Worm (Caenorhabditis elegans) whole organism, L3 larva: ENCODE measurements around the gene cutl-12.

Experiments used
- ama-1 ChIP-seq: fragments of 150-350 bp; optimal IDR thresholded peaks from 2 replicates; lab custom pipeline; 2018
- elt-1 ChIP-seq: fragments of 150-350 bp; optimal IDR thresholded peaks from 2 replicates; lab custom pipeline; 2014; ENCODE audit warnings: missing biosample characterization, missing genetic modification characterization
- fkh-10 ChIP-seq: sonication (generic microtip); optimal IDR thresholded peaks from 2 replicates; lab custom pipeline; 2017; ENCODE audit warnings: missing biosample characterization, missing genetic modification reagents, missing genetic modification characterization
- lin-39 ChIP-seq: fragments of 150-350 bp; optimal IDR thresholded peaks from 2 replicates; lab custom pipeline; 2018; ENCODE audit warnings: missing biosample characterization, missing genetic modification reagents, missing genetic modification characterization
- nfya-1 ChIP-seq: sonication (generic microtip); optimal IDR thresholded peaks from 2 replicates; lab custom pipeline; 2017; ENCODE audit warnings: missing genetic modification characterization, mild to moderate bottlenecking, missing compliant biosample characterization, antibody characterized with exemption, moderate library complexity; ENCODE audit not compliant: insufficient read depth
- nhr-23 ChIP-seq: fragments of 150-350 bp; optimal IDR thresholded peaks from 2 replicates; lab custom pipeline; 2014; ENCODE audit warnings: missing biosample characterization, missing genetic modification reagents, missing genetic modification characterization
- tbx-2 ChIP-seq: sonication (generic microtip); optimal IDR thresholded peaks from 2 replicates; lab custom pipeline; 2016; ENCODE audit warnings: mild to moderate bottlenecking, missing genetic modification characterization, missing compliant biosample characterization
- unc-62 ChIP-seq: fragments of 150-350 bp; sonication (generic microtip); optimal IDR thresholded peaks from 4 replicates; lab custom pipeline; 2014; ENCODE audit warnings: missing biosample characterization, missing genetic modification reagents, missing genetic modification characterization
- ztf-4 ChIP-seq: fragments of 150-350 bp; optimal IDR thresholded peaks from 2 replicates; lab custom pipeline; 2014; ENCODE audit warnings: missing biosample characterization, missing genetic modification characterization

DNA sequence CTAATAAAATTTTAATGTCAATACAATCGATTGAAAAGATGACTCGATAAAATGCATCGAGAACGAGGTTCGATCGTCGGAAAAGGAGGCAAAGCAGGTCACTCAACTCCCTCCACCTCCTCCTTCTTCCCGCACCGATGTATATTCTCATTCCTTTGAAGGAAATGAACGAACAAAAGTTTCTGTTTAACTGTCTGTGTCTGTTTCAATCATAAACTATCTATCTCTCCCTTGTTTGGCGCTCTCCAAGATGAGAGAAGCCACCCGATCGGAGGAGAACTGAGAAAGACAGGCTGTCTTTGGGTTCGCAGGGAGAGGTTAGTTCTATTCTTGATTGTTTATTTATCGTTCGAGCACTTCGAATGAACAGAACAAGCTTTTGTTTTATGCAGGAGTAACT, 6.8 kb upstream of the cutl-12 start, which contains the start of gene D2085.7:
- no peak for TF ChIP-seq ztf-4 (tag; lab: Kevin White, UChicago)
- no peak for TF ChIP-seq fkh-10 (GFP tag; lab: Kevin White, UChicago)
- no peak for TF ChIP-seq unc-62
- no peak for TF ChIP-seq lin-39 (tag; lab: Kevin White, UChicago)
- no peak for TF ChIP-seq ama-1 (lab: Kevin White, UChicago)
- no peak for TF ChIP-seq nfya-1 (tag; lab: Kevin White, UChicago)
- TF ChIP-seq nhr-23 (tag; lab: Kevin White, UChicago), result peak; percentile 25
- no peak for TF ChIP-seq tbx-2 (tag; lab: Kevin White, UChicago)
- TF ChIP-seq elt-1 (tag; lab: Kevin White, UChicago), result no peak
